Worm (Caenorhabditis elegans) whole organism, L3 larva: ENCODE results near the gene nog-1.

ENCODE experiments used
- R02D3.7 ChIP-seq: fragments of 150-350 bp; optimal IDR thresholded peaks from 2 replicates; lab custom pipeline; 2014; ENCODE audit warnings: missing biosample characterization, missing genetic modification characterization
- ZK546.5 ChIP-seq: sonication (generic microtip); optimal IDR thresholded peaks from 2 replicates; lab custom pipeline; 2017; ENCODE audit warnings: missing biosample characterization, missing genetic modification characterization
- aly-2 ChIP-seq: fragments of 150-350 bp; optimal IDR thresholded peaks from 2 replicates; lab custom pipeline; 2014; ENCODE audit warnings: missing biosample characterization, missing genetic modification characterization
- ama-1 ChIP-seq: fragments of 150-350 bp; optimal IDR thresholded peaks from 2 replicates; lab custom pipeline; 2018
- ceh-16 ChIP-seq: sonication (generic microtip); optimal IDR thresholded peaks from 2 replicates; lab custom pipeline; 2017; ENCODE audit warnings: missing biosample characterization, missing genetic modification characterization
- ceh-28 ChIP-seq: fragments of 150-350 bp; optimal IDR thresholded peaks from 2 replicates; lab custom pipeline; 2014; ENCODE audit warnings: missing biosample characterization, missing genetic modification reagents, missing genetic modification characterization
- ceh-82 ChIP-seq: fragments of 150-350 bp; optimal IDR thresholded peaks from 2 replicates; lab custom pipeline; 2014; ENCODE audit warnings: missing biosample characterization, missing genetic modification characterization
- ceh-9 ChIP-seq: sonication (generic microtip); optimal IDR thresholded peaks from 2 replicates; lab custom pipeline; 2018; ENCODE audit warnings: missing biosample characterization, missing genetic modification characterization
- daf-12 ChIP-seq: fragments of 150-350 bp; optimal IDR thresholded peaks from 2 replicates; lab custom pipeline; 2014; ENCODE audit warnings: missing biosample characterization, missing genetic modification reagents, missing genetic modification characterization
- egl-27 ChIP-seq: sonication (generic microtip); optimal IDR thresholded peaks from 4 replicates; lab custom pipeline; 2017; ENCODE audit warnings: missing biosample characterization, missing genetic modification reagents, missing genetic modification characterization
- egl-5 ChIP-seq: fragments of 150-350 bp; optimal IDR thresholded peaks from 2 replicates; lab custom pipeline; 2017; ENCODE audit warnings: missing biosample characterization, missing genetic modification reagents, missing genetic modification characterization, inconsistent platforms
- elt-1 ChIP-seq: fragments of 150-350 bp; optimal IDR thresholded peaks from 2 replicates; lab custom pipeline; 2014; ENCODE audit warnings: missing biosample characterization, missing genetic modification characterization
- elt-2 ChIP-seq: sonication (generic microtip); optimal IDR thresholded peaks from 2 replicates; lab custom pipeline; 2016; ENCODE audit warnings: missing genetic modification reagents, mild to moderate bottlenecking, missing genetic modification characterization, missing compliant biosample characterization
- elt-3 ChIP-seq, 3 experiments: fragments of 150-350 bp in 1 of 3; sonication (generic microtip) in 2 of 3; optimal IDR thresholded peaks; 2 replicates in 2 of 3; 4 replicates in 1 of 3; lab custom pipeline; 2014 to 2017; ENCODE audit warnings: missing biosample characterization in 3 of 3, missing genetic modification characterization in 3 of 3
- eor-1 ChIP-seq, 2 experiments: fragments of 150-350 bp; optimal IDR thresholded peaks; 2 replicates each; lab custom pipeline; 2014 to 2018; ENCODE audit warnings: missing biosample characterization in 2 of 2, missing genetic modification characterization in 2 of 2
- fkh-10 ChIP-seq: sonication (generic microtip); optimal IDR thresholded peaks from 2 replicates; lab custom pipeline; 2017; ENCODE audit warnings: missing biosample characterization, missing genetic modification reagents, missing genetic modification characterization
- fkh-2 ChIP-seq: fragments of 150-350 bp; optimal IDR thresholded peaks from 2 replicates; lab custom pipeline; 2014; ENCODE audit warnings: missing biosample characterization, missing genetic modification reagents, missing genetic modification characterization
- fos-1 ChIP-seq: fragments of 150-350 bp; optimal IDR thresholded peaks from 2 replicates; lab custom pipeline; 2014; ENCODE audit warnings: missing biosample characterization, missing genetic modification characterization
- hmg-11 ChIP-seq: sonication (generic microtip); optimal IDR thresholded peaks from 2 replicates; lab custom pipeline; 2016; ENCODE audit warnings: missing genetic modification characterization, missing compliant biosample characterization
- jun-1 ChIP-seq: fragments of 150-350 bp; optimal IDR thresholded peaks from 2 replicates; lab custom pipeline; 2014; ENCODE audit warnings: missing biosample characterization, missing genetic modification reagents, missing genetic modification characterization
- lin-15B ChIP-seq: fragments of 150-350 bp; optimal IDR thresholded peaks from 2 replicates; lab custom pipeline; 2014; ENCODE audit warnings: missing biosample characterization, missing genetic modification characterization
- lin-39 ChIP-seq: fragments of 150-350 bp; optimal IDR thresholded peaks from 2 replicates; lab custom pipeline; 2018; ENCODE audit warnings: missing biosample characterization, missing genetic modification reagents, missing genetic modification characterization
- lsy-12 ChIP-seq: sonication (generic microtip); optimal IDR thresholded peaks from 2 replicates; lab custom pipeline; 2016; ENCODE audit warnings: mild to moderate bottlenecking, missing genetic modification characterization, missing compliant biosample characterization
- mdl-1 ChIP-seq: fragments of 150-350 bp; optimal IDR thresholded peaks from 2 replicates; lab custom pipeline; 2014; ENCODE audit warnings: missing biosample characterization, missing genetic modification characterization
- mml-1 ChIP-seq: fragments of 150-350 bp; sonication (generic microtip); optimal IDR thresholded peaks from 3 replicates; lab custom pipeline; 2014; ENCODE audit warnings: missing biosample characterization, missing genetic modification characterization
- nfya-1 ChIP-seq: sonication (generic microtip); optimal IDR thresholded peaks from 2 replicates; lab custom pipeline; 2017; ENCODE audit warnings: missing genetic modification characterization, mild to moderate bottlenecking, missing compliant biosample characterization, antibody characterized with exemption, moderate library complexity; ENCODE audit not compliant: insufficient read depth
- nhr-11 ChIP-seq: fragments of 150-350 bp; optimal IDR thresholded peaks from 2 replicates; lab custom pipeline; 2014; ENCODE audit warnings: missing biosample characterization, missing genetic modification characterization
- nhr-12 ChIP-seq: fragments of 150-350 bp; optimal IDR thresholded peaks from 2 replicates; lab custom pipeline; 2014; ENCODE audit warnings: missing biosample characterization, missing genetic modification characterization
- nhr-23 ChIP-seq: fragments of 150-350 bp; optimal IDR thresholded peaks from 2 replicates; lab custom pipeline; 2014; ENCODE audit warnings: missing biosample characterization, missing genetic modification reagents, missing genetic modification characterization
- nhr-237 ChIP-seq: fragments of 150-350 bp; optimal IDR thresholded peaks from 2 replicates; lab custom pipeline; 2014; ENCODE audit warnings: missing biosample characterization, missing genetic modification characterization
- nhr-25 ChIP-seq: sonication (generic microtip); optimal IDR thresholded peaks from 2 replicates; lab custom pipeline; 2017; ENCODE audit warnings: missing biosample characterization, missing genetic modification characterization
- nhr-28 ChIP-seq: fragments of 150-350 bp; optimal IDR thresholded peaks from 2 replicates; lab custom pipeline; 2014; ENCODE audit warnings: missing biosample characterization, missing genetic modification characterization
- nhr-43 ChIP-seq: sonication (generic microtip); optimal IDR thresholded peaks from 2 replicates; lab custom pipeline; 2016; ENCODE audit warnings: mild to moderate bottlenecking, missing genetic modification characterization, missing compliant biosample characterization; ENCODE audit not compliant: poor library complexity, severe bottlenecking
- nhr-67 ChIP-seq: fragments of 150-350 bp; optimal IDR thresholded peaks from 2 replicates; lab custom pipeline; 2014; ENCODE audit warnings: missing biosample characterization, missing genetic modification characterization
- nhr-76 ChIP-seq: fragments of 150-350 bp; sonication (generic microtip); optimal IDR thresholded peaks from 5 replicates; lab custom pipeline; 2014; ENCODE audit warnings: missing biosample characterization, missing genetic modification characterization
- nhr-77 ChIP-seq: fragments of 150-350 bp; optimal IDR thresholded peaks from 2 replicates; lab custom pipeline; 2014; ENCODE audit warnings: missing biosample characterization, missing genetic modification characterization
- pha-4 ChIP-seq: fragments of 150-350 bp; optimal IDR thresholded peaks from 2 replicates; lab custom pipeline; 2014; ENCODE audit warnings: missing biosample characterization, missing genetic modification reagents, missing genetic modification characterization
- pqm-1 ChIP-seq: fragments of 150-350 bp; optimal IDR thresholded peaks from 2 replicates; lab custom pipeline; 2017; ENCODE audit warnings: missing biosample characterization, missing genetic modification characterization, inconsistent platforms
- sea-2 ChIP-seq: fragments of 150-350 bp; sonication (generic microtip); optimal IDR thresholded peaks from 4 replicates; lab custom pipeline; 2014; ENCODE audit warnings: missing biosample characterization, missing genetic modification reagents, missing genetic modification characterization
- skn-1 ChIP-seq: fragments of 150-350 bp; optimal IDR thresholded peaks from 2 replicates; lab custom pipeline; 2014; ENCODE audit warnings: missing biosample characterization, missing genetic modification characterization
- snpc-4 ChIP-seq: fragments of 150-350 bp; optimal IDR thresholded peaks from 2 replicates; lab custom pipeline; 2014; ENCODE audit warnings: missing biosample characterization, missing genetic modification characterization
- tbx-2 ChIP-seq: sonication (generic microtip); optimal IDR thresholded peaks from 2 replicates; lab custom pipeline; 2016; ENCODE audit warnings: mild to moderate bottlenecking, missing genetic modification characterization, missing compliant biosample characterization
- unc-39 ChIP-seq: sonication (generic microtip); optimal IDR thresholded peaks from 4 replicates; lab custom pipeline; 2017; ENCODE audit warnings: missing biosample characterization, missing genetic modification characterization
- unc-62 ChIP-seq: fragments of 150-350 bp; sonication (generic microtip); optimal IDR thresholded peaks from 4 replicates; lab custom pipeline; 2014; ENCODE audit warnings: missing biosample characterization, missing genetic modification reagents, missing genetic modification characterization
- zag-1 ChIP-seq: fragments of 150-350 bp; optimal IDR thresholded peaks from 2 replicates; lab custom pipeline; 2014; ENCODE audit warnings: missing biosample characterization, missing genetic modification characterization
- ztf-11 ChIP-seq: fragments of 150-350 bp; optimal IDR thresholded peaks from 2 replicates; lab custom pipeline; 2014; ENCODE audit warnings: missing biosample characterization, missing genetic modification characterization
- ztf-4 ChIP-seq: fragments of 150-350 bp; optimal IDR thresholded peaks from 2 replicates; lab custom pipeline; 2014; ENCODE audit warnings: missing biosample characterization, missing genetic modification characterization

nog-1 gene

ce11 chrIV:410420-410891, 16.8 kb downstream of the nog-1 start, which contains the start of gene T07A9.12:
Gene T07A9.12, plus strand, starts transcription at chrIV:410867.
- TF ChIP-seq mml-1 (tag; lab: Kevin White, UChicago) (no peak), nhr-77 (tag; lab: Kevin White, UChicago) (peak; percentile 13), R02D3.7 (peak; percentile 47), hmg-11 (peak; percentile 59), pha-4 (tag; lab: Kevin White, UChicago) (peak; percentile 93), snpc-4 (peak; percentile 11), nhr-28 (tag; lab: Kevin White, UChicago) (no peak), nfya-1 (tag; lab: Kevin White, UChicago) (peak; percentile 76), nhr-23 (tag; lab: Kevin White, UChicago) (peak; percentile 81), jun-1 (peak; percentile 65), egl-27 (tag; lab: Kevin White, UChicago) (no peak), nhr-67 (tag; lab: Kevin White, UChicago) (no peak), ztf-11 (tag; lab: Kevin White, UChicago) (no peak), ZK546.5 (tag; lab: Kevin White, UChicago) (no peak), mdl-1 (tag; lab: Kevin White, UChicago) (no peak), elt-2 (tag; lab: Kevin White, UChicago) (peak; percentile 73), ceh-28 (tag; lab: Kevin White, UChicago) (peak; percentile 20), nhr-25 (peak; percentile 53), skn-1 (peak; percentile 79), zag-1 (tag; lab: Kevin White, UChicago) (no peak), ceh-82 (no peak), ztf-4 (tag; lab: Kevin White, UChicago) (no peak), unc-62 (no peak), fkh-10 (no peak), tbx-2 (tag; lab: Kevin White, UChicago) (no peak), sea-2 (no peak), ceh-9 (tag; lab: Kevin White, UChicago) (no peak), pqm-1 (tag; lab: Kevin White, UChicago) (peak; percentile 58), nhr-76 (no peak), nhr-12 (no peak), fos-1 (tag; lab: Kevin White, UChicago) (no peak), elt-3 (tag; optimal IDR thresholded peaks at IDR 0.05; lab: Kevin White, UChicago) (no peak), elt-1 (tag; lab: Kevin White, UChicago) (no peak), ama-1 (no peak), lin-39 (tag; lab: Kevin White, UChicago) (no peak), nhr-11 (no peak), unc-39 (tag; lab: Kevin White, UChicago) (no peak), ceh-16 (tag; lab: Kevin White, UChicago) (no peak), aly-2 (tag; lab: Kevin White, UChicago) (no peak), fkh-2 (tag; lab: Kevin White, UChicago) (no peak), egl-5 (tag; lab: Kevin White, UChicago) (no peak), lsy-12 (peak; percentile 43), lin-15B (tag; lab: Kevin White, UChicago) (peak; percentile 56), eor-1 (tag; optimal IDR thresholded peaks at IDR 0.05; lab: Kevin White, UChicago) (no peak), nhr-237 (tag; lab: Kevin White, UChicago) (no peak), nhr-43 (tag; lab: Kevin White, UChicago) (peak; percentile 68), daf-12 (no peak)

- TF ChIP-seq fkh-10 (no peak), ceh-28 (tag; lab: Kevin White, UChicago) (peak; percentile 21), nhr-12 (no peak), tbx-2 (tag; lab: Kevin White, UChicago) (no peak), fkh-2 (tag; lab: Kevin White, UChicago) (no peak)
Observed at ce11 chrIV:419674-420073, 26.0 kb downstream of the nog-1 start, which contains the start of gene eri-1. Gene eri-1, minus strand, starts transcription at chrIV:419958.
